Fruit fly (Drosophila melanogaster): ENCODE measurements around the gene CG3345.
A peak's percentile ranks its signal among the peaks of the same experiment; 100 is the strongest.

The CG3345 gene

dm6 chr2L:290373-290772 is 21.5 kb downstream of the CG3345 start (continued):
- TF ChIP-seq HLH3B (GFP tag; IDR thresholded peaks at IDR 0.05) (no peak), luna (GFP tag; optimal IDR thresholded peaks at IDR 0.05) (no peak), Atf6 (GFP tag; IDR thresholded peaks at IDR 0.05) (0 out of 2 replicates have a peak, but pooled peaks have one; percentile 8), CG15601 (tag; optimal IDR thresholded peaks at IDR 0.05) (no peak), gsb-n (tag; optimal IDR thresholded peaks at IDR 0.05) (no peak), B-H2 (GFP tag; optimal IDR thresholded peaks at IDR 0.05) (no peak), kah (GFP tag; optimal IDR thresholded peaks at IDR 0.05) (no peak), CG4617 (GFP tag; optimal IDR thresholded peaks at IDR 0.05; ENCODE audit: borderline replicate concordance) (no peak), CG13424 (tag; optimal IDR thresholded peaks at IDR 0.05) (no peak), bbx (GFP tag; IDR thresholded peaks at IDR 0.05; ENCODE audit: partially characterized antibody) (no peak), Ssrp (tag; optimal IDR thresholded peaks at IDR 0.05) (no peak), Doc2 (GFP tag; IDR thresholded peaks at IDR 0.05) (no peak), CG13296 (GFP tag; optimal IDR thresholded peaks at IDR 0.05) (no peak), nerfin-1 (tag; optimal IDR thresholded peaks at IDR 0.05) (no peak), so (GFP tag; IDR thresholded peaks at IDR 0.05) (no peak), CG12769 (tag; optimal IDR thresholded peaks at IDR 0.05) (peak; percentile 50), H2.0 (GFP tag; IDR thresholded peaks at IDR 0.05) (no peak), toy (GFP tag; IDR thresholded peaks at IDR 0.05) (no peak)

- TF ChIP-seq sens (GFP tag) (peak; percentile 51), cad (GFP tag; optimal IDR thresholded peaks at IDR 0.05) (no peak), CG7839 (tag; optimal IDR thresholded peaks at IDR 0.05) (peak; percentile 0), CG6654 (GFP tag; optimal IDR thresholded peaks at IDR 0.05) (no peak), gem (tag; optimal IDR thresholded peaks at IDR 0.05) (peak; percentile 1), CG14965 (GFP tag; optimal IDR thresholded peaks at IDR 0.05; ENCODE audit: borderline replicate concordance) (no peak), CG16779 (GFP tag; IDR thresholded peaks at IDR 0.05) (no peak), wor (GFP tag; IDR thresholded peaks at IDR 0.05) (no peak), CG12659 (GFP tag; optimal IDR thresholded peaks at IDR 0.05) (no peak)
These were observed 22.1 kb downstream of the CG3345 start for dm6 chr2L:290949-291348.

DNA sequence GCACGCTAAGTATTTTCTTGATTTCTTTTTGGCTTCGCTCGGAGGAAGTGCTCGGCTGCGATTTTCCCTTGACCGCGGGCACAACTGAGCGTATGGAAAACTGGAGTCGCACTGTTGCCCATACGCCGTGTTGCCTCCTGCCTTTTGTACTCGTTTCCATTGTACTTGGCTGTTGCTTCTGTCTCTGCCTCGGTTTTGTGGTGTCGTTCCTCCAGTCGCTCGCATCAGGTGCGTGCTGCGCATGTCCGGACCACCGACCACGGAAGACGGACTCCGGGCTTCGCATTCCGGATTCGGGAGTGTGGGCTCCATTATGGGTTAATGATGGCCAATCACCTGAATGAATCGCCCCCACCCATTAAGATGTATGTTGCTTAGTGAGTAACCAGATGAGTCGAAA is 22.8 kb downstream of the CG3345 start, which contains the start of gene CG3625:
Gene CG3625 (minus strand): TSS at position 139 of the 400 bp plus-strand sequence.
- TF ChIP-seq D19B (GFP tag; optimal IDR thresholded peaks at IDR 0.05) (no peak), CG10565 (GFP tag; optimal IDR thresholded peaks at IDR 0.05) (no peak), CG4820 (GFP tag; optimal IDR thresholded peaks at IDR 0.05) (no peak), ems (GFP tag; optimal IDR thresholded peaks at IDR 0.05) (no peak), Lpt (GFP tag; optimal IDR thresholded peaks at IDR 0.05) (no peak), Hr78 (GFP tag; optimal IDR thresholded peaks at IDR 0.05) (no peak), Optix (GFP tag; IDR thresholded peaks at IDR 0.05) (no peak), bsh (GFP tag; optimal IDR thresholded peaks at IDR 0.05) (no peak), CG11696 (GFP tag; IDR thresholded peaks at IDR 0.05) (no peak), ase (GFP tag; IDR thresholded peaks at IDR 0.05) (no peak), ken (GFP tag; IDR thresholded peaks at IDR 0.05) (0 out of 3 replicates have a peak, but pooled peaks have one; percentile 29), nom (GFP tag; optimal IDR thresholded peaks at IDR 0.05) (no peak), row (GFP tag; IDR thresholded peaks at IDR 0.05) (no peak), phol (tag; optimal IDR thresholded peaks at IDR 0.05) (no peak), jumu (GFP tag; optimal IDR thresholded peaks at IDR 0.05) (no peak), ttk (GFP tag; IDR thresholded peaks at IDR 0.05) (no peak), CG15514 (GFP tag; optimal IDR thresholded peaks at IDR 0.05) (peak; percentile 22), abd-A (tag; optimal IDR thresholded peaks at IDR 0.05) (peak; percentile 69), ewg (GFP tag; optimal IDR thresholded peaks at IDR 0.05) (peak; percentile 67), usp (GFP tag; optimal IDR thresholded peaks at IDR 0.05) (no peak), CG6689 (GFP tag; IDR thresholded peaks at IDR 0.05) (no peak), lilli (GFP tag; optimal IDR thresholded peaks at IDR 0.05) (no peak), CG13287 (GFP tag; IDR thresholded peaks at IDR 0.05; ENCODE audit: partially characterized antibody) (no peak), Dfd (GFP tag; optimal IDR thresholded peaks at IDR 0.05) (no peak)
